Fruit fly (Drosophila melanogaster): ENCODE results near the gene Dph4.

Dph4 gene

dm6 chr3R:5622985-5623630, 817 bp downstream of the Dph4 start (continued):
- TF ChIP-seq CG3995 (GFP tag; optimal IDR thresholded peaks at IDR 0.05) (peak; percentile 8), B-H2 (GFP tag; optimal IDR thresholded peaks at IDR 0.05) (peak; percentile 85), cg (GFP tag; optimal IDR thresholded peaks at IDR 0.05) (peak; percentile 83), CG4730 (GFP tag; IDR thresholded peaks at IDR 0.05) (no peak), Bgb (GFP tag; IDR thresholded peaks at IDR 0.05; ENCODE audit: partially characterized antibody) (no peak), CG3847 (GFP tag; IDR thresholded peaks at IDR 0.05) (no peak), CG9817 (tag; optimal IDR thresholded peaks at IDR 0.05) (peak; percentile 42), CG2120 (GFP tag; optimal IDR thresholded peaks at IDR 0.05) (peak; percentile 74), CG14441 (GFP tag; IDR thresholded peaks at IDR 0.05) (no peak), otp (GFP tag; IDR thresholded peaks at IDR 0.05) (no peak), CG17359 (tag; optimal IDR thresholded peaks at IDR 0.05) (peak; percentile 82), wor (GFP tag; IDR thresholded peaks at IDR 0.05) (no peak), schlank (tag; optimal IDR thresholded peaks at IDR 0.05) (peak; percentile 62), CG3407 (GFP tag; optimal IDR thresholded peaks at IDR 0.05) (peak; percentile 91), emc (GFP tag; optimal IDR thresholded peaks at IDR 0.05) (peak; percentile 37), CG9727 (GFP tag; optimal IDR thresholded peaks at IDR 0.05) (peak; percentile 86), MESR4 (GFP tag; optimal IDR thresholded peaks at IDR 0.05) (peak; percentile 49), HLH54F (GFP tag; optimal IDR thresholded peaks at IDR 0.05) (no peak), E2f1 (GFP tag; IDR thresholded peaks at IDR 0.05) (no peak), D (optimal IDR thresholded peaks at IDR 0.05) (no peak), D (GFP tag; optimal IDR thresholded peaks at IDR 0.05) (peak; percentile 85), CG15269 (tag; optimal IDR thresholded peaks at IDR 0.05) (peak; percentile 70), nerfin-2 (GFP tag; IDR thresholded peaks at IDR 0.05; ENCODE audit: partially characterized antibody) (no peak), CG34224 (GFP tag; IDR thresholded peaks at IDR 0.05; ENCODE audit: partially characterized antibody) (no peak), CG1832 (GFP tag; optimal IDR thresholded peaks at IDR 0.05) (no peak), fd64A (GFP tag; optimal IDR thresholded peaks at IDR 0.05) (peak; percentile 86), CG4328 (GFP tag; optimal IDR thresholded peaks at IDR 0.05) (peak; percentile 89), CG13894 (tag; optimal IDR thresholded peaks at IDR 0.05) (peak; percentile 77), btn (GFP tag; optimal IDR thresholded peaks at IDR 0.05) (peak; percentile 62), CG13424 (tag; optimal IDR thresholded peaks at IDR 0.05) (peak; percentile 72), odd (GFP tag; optimal IDR thresholded peaks at IDR 0.05) (peak; percentile 83), fd102C (GFP tag; optimal IDR thresholded peaks at IDR 0.05) (peak; percentile 83), CG34376 (GFP tag; optimal IDR thresholded peaks at IDR 0.05) (peak; percentile 86), CG8359 (GFP tag; optimal IDR thresholded peaks at IDR 0.05; ENCODE audit: borderline replicate concordance) (peak; percentile 65), CG10462 (GFP tag; optimal IDR thresholded peaks at IDR 0.05) (peak; percentile 64), CG12659 (GFP tag; optimal IDR thresholded peaks at IDR 0.05) (peak; percentile 70), kni (GFP tag; optimal IDR thresholded peaks at IDR 0.05) (peak; percentile 96), Mrtf (GFP tag; IDR thresholded peaks at IDR 0.05) (no peak), crc (GFP tag; optimal IDR thresholded peaks at IDR 0.05) (peak; percentile 50), CG15479 (GFP tag; optimal IDR thresholded peaks at IDR 0.05) (peak; percentile 66), p53 (GFP tag; optimal IDR thresholded peaks at IDR 0.05) (peak; percentile 49), Sry-β (GFP tag; optimal IDR thresholded peaks at IDR 0.05) (peak; percentile 65), tup (GFP tag; optimal IDR thresholded peaks at IDR 0.05) (peak; percentile 65), CG2875 (GFP tag; optimal IDR thresholded peaks at IDR 0.05) (peak; percentile 91), CG5245 (GFP tag; optimal IDR thresholded peaks at IDR 0.05) (peak; percentile 72), CG33557 (GFP tag; optimal IDR thresholded peaks at IDR 0.05) (peak; percentile 90), ewg (GFP tag; optimal IDR thresholded peaks at IDR 0.05) (peak; percentile 56), gt (GFP tag; IDR thresholded peaks at IDR 0.05) (no peak), NK7.1 (GFP tag; optimal IDR thresholded peaks at IDR 0.05) (peak; percentile 75)
